Fruit fly (Drosophila melanogaster) whole organism, embryonic: ENCODE data around the gene CG1024.

Experiments used
- CG10543 ChIP-seq: fragments of 200-800 bp; sonication (Bioruptor generic); optimal IDR thresholded peaks from 3 replicates; lab custom pipeline; 2017; ENCODE audit warnings: missing biosample characterization, mild to moderate bottlenecking, missing genetic modification characterization, moderate library complexity
- CG10565 ChIP-seq: fragments of 200-800 bp; sonication (Bioruptor generic); optimal IDR thresholded peaks from 3 replicates; lab custom pipeline; 2016; ENCODE audit warnings: missing biosample characterization, mild to moderate bottlenecking, missing genetic modification characterization
- CG11085 ChIP-seq: fragments of 200-800 bp; sonication (Bioruptor generic); IDR thresholded peaks from 2 replicates; pipeline ENCODE4 v1.3.6; 2022; ENCODE audit warnings: missing biosample characterization, missing genetic modification characterization
- CG12299 ChIP-seq: fragments of 200-800 bp; sonication (Bioruptor generic); optimal IDR thresholded peaks from 2 replicates; lab custom pipeline; 2018; ENCODE audit warnings: missing biosample characterization, mild to moderate bottlenecking, missing genetic modification characterization
- CG15479 ChIP-seq: fragments of 200-800 bp; sonication (Bioruptor generic); optimal IDR thresholded peaks from 3 replicates; lab custom pipeline; 2019; ENCODE audit warnings: missing biosample characterization, mild to moderate bottlenecking, missing genetic modification characterization, moderate library complexity
- CG15514 ChIP-seq: fragments of 200-800 bp; sonication (Bioruptor generic); optimal IDR thresholded peaks from 3 replicates; lab custom pipeline; 2017; ENCODE audit warnings: missing biosample characterization, missing genetic modification characterization, mild to moderate bottlenecking, moderate library complexity, missing genetic modification reagents
- CG17385 ChIP-seq: fragments of 200-800 bp; sonication (Bioruptor generic); optimal IDR thresholded peaks from 3 replicates; lab custom pipeline; 2018; ENCODE audit warnings: missing biosample characterization, mild to moderate bottlenecking, missing genetic modification characterization
- CG3163 ChIP-seq: fragments of 200-800 bp; sonication (Bioruptor generic); optimal IDR thresholded peaks from 3 replicates; lab custom pipeline; 2016; ENCODE audit warnings: missing biosample characterization, missing genetic modification characterization
- CG3726 ChIP-seq: fragments of 200-800 bp; sonication (Bioruptor generic); IDR thresholded peaks from 3 replicates; pipeline ENCODE4, ENCODE4 v1.3.6; 2022; ENCODE audit warnings: missing biosample characterization, missing genetic modification characterization
- CG3847 ChIP-seq: fragments of 200-800 bp; sonication (Bioruptor generic); IDR thresholded peaks from 2 replicates; pipeline ENCODE4 v1.3.6; 2022; ENCODE audit warnings: missing biosample characterization, missing genetic modification characterization
- CG4328 ChIP-seq: fragments of 200-800 bp; sonication (Bioruptor generic); optimal IDR thresholded peaks from 3 replicates; lab custom pipeline; 2017; ENCODE audit warnings: missing biosample characterization, missing genetic modification reagents, missing genetic modification characterization
- CG4820 ChIP-seq: fragments of 200-800 bp; sonication (Bioruptor generic); optimal IDR thresholded peaks from 3 replicates; lab custom pipeline; 2016; ENCODE audit warnings: missing biosample characterization, missing genetic modification characterization
- CG7786 ChIP-seq: fragments of 200-800 bp; sonication (Bioruptor generic); optimal IDR thresholded peaks from 2 replicates; lab custom pipeline; 2016; ENCODE audit warnings: missing biosample characterization, missing genetic modification characterization
- CG7928 ChIP-seq: fragments of 200-800 bp; sonication (Bioruptor generic); optimal IDR thresholded peaks from 2 replicates; lab custom pipeline; 2017; ENCODE audit warnings: missing biosample characterization, mild to moderate bottlenecking, missing genetic modification characterization
- CG8290 ChIP-seq, 3 experiments: fragments of 200-800 bp; sonication (Bioruptor generic); optimal IDR thresholded peaks; 2 replicates each; lab custom pipeline; 2016 to 2019; ENCODE audit warnings: missing biosample characterization in 3 of 3, missing genetic modification characterization in 3 of 3, mild to moderate bottlenecking in 2 of 3, moderate library complexity in 1 of 3
- CG9727 ChIP-seq: fragments of 200-800 bp; sonication (Bioruptor generic); optimal IDR thresholded peaks from 3 replicates; lab custom pipeline; 2017; ENCODE audit warnings: missing biosample characterization, mild to moderate bottlenecking, missing genetic modification characterization
- CG9876 ChIP-seq: fragments of 200-800 bp; sonication (Bioruptor generic); optimal IDR thresholded peaks from 2 replicates; lab custom pipeline; 2016; ENCODE audit warnings: missing biosample characterization, missing genetic modification characterization
- CHES-1-like ChIP-seq: fragments of 200-800 bp; sonication (Bioruptor generic); optimal IDR thresholded peaks from 2 replicates; lab custom pipeline; 2016; ENCODE audit warnings: missing biosample characterization, missing genetic modification characterization
- Ets65A ChIP-seq: fragments of 200-800 bp; sonication (Bioruptor generic); peaks from one replicate; lab custom pipeline; 2016; ENCODE audit warnings: missing biosample characterization, missing genetic modification characterization
- Mrtf ChIP-seq: fragments of 200-800 bp; sonication (Bioruptor generic); IDR thresholded peaks from 3 replicates; pipeline ENCODE4 v1.3.6; 2022; ENCODE audit warnings: missing biosample characterization, missing genetic modification characterization
- NFAT ChIP-seq: fragments of 200-800 bp; sonication (Bioruptor generic); IDR thresholded peaks from 2 replicates; pipeline ENCODE4 v1.3.6; 2022; ENCODE audit warnings: missing biosample characterization, missing genetic modification characterization
- Side ChIP-seq: fragments of 200-800 bp; sonication (Bioruptor generic); optimal IDR thresholded peaks from 2 replicates; lab custom pipeline; 2016; ENCODE audit warnings: missing biosample characterization, missing genetic modification characterization
- Trl ChIP-seq, 3 experiments: fragments of >200 bp in 2 of 3; fragments of 200-800 bp in 1 of 3; sonication (Bioruptor generic) in 1 of 3; optimal IDR thresholded peaks; 2 replicates in 1 of 3; 3 replicates in 2 of 3; lab custom pipeline; 2016 to 2017; ENCODE audit warnings: missing biosample characterization in 1 of 3, missing genetic modification characterization in 1 of 3
- Vsx1 ChIP-seq: fragments of 200-800 bp; sonication (Bioruptor generic); optimal IDR thresholded peaks from 2 replicates; lab custom pipeline; 2017; ENCODE audit warnings: missing biosample characterization, mild to moderate bottlenecking, missing genetic modification characterization, missing genetic modification reagents
- amos ChIP-seq: fragments of 200-800 bp; sonication (Bioruptor generic); IDR thresholded peaks from 2 replicates; pipeline ENCODE4 v1.3.6; 2022; ENCODE audit warnings: missing biosample characterization, missing genetic modification characterization; ENCODE audit not compliant: partially characterized antibody
- br ChIP-seq: fragments of >200 bp; optimal IDR thresholded peaks from 2 replicates; lab custom pipeline; 2017
- cwo ChIP-seq: fragments of 200-800 bp; sonication (Bioruptor generic); optimal IDR thresholded peaks from 3 replicates; lab custom pipeline; 2017; ENCODE audit warnings: missing biosample characterization, missing genetic modification characterization, mild to moderate bottlenecking, moderate library complexity, missing genetic modification reagents
- dati ChIP-seq: fragments of 200-800 bp; sonication (Bioruptor generic); IDR thresholded peaks from 2 replicates; pipeline ENCODE4 v1.3.6; 2022; ENCODE audit warnings: missing biosample characterization, missing genetic modification characterization
- eve ChIP-seq, 2 experiments: fragments of >200 bp; optimal IDR thresholded peaks; 2 replicates each; lab custom pipeline; 2017; ENCODE audit warnings: missing biosample characterization in 2 of 2, missing genetic modification characterization in 2 of 2
- exex ChIP-seq: fragments of 200-800 bp; sonication (Bioruptor generic); optimal IDR thresholded peaks from 4 replicates; lab custom pipeline; 2018; ENCODE audit warnings: missing biosample characterization, mild to moderate bottlenecking, missing genetic modification characterization, moderate library complexity
- ftz-f1 ChIP-seq: fragments of 200-800 bp; sonication (Bioruptor generic); optimal IDR thresholded peaks from 2 replicates; lab custom pipeline; 2016; ENCODE audit warnings: missing biosample characterization, missing genetic modification characterization
- gce ChIP-seq: fragments of 200-800 bp; sonication (Bioruptor generic); IDR thresholded peaks from 3 replicates; pipeline ENCODE4 v1.3.6; 2022; ENCODE audit warnings: missing biosample characterization, missing genetic modification characterization
- h ChIP-seq: fragments of >200 bp; optimal IDR thresholded peaks from 2 replicates; lab custom pipeline; 2017
- inv ChIP-seq: fragments of 200-800 bp; sonication (Bioruptor generic); IDR thresholded peaks from 2 replicates; pipeline ENCODE4 v1.3.6; 2022; ENCODE audit warnings: missing biosample characterization, missing genetic modification characterization; ENCODE audit not compliant: partially characterized antibody
- kah ChIP-seq: fragments of 200-800 bp; sonication (Bioruptor generic); optimal IDR thresholded peaks from 2 replicates; lab custom pipeline; 2018; ENCODE audit warnings: missing biosample characterization, mild to moderate bottlenecking, missing genetic modification characterization
- kay ChIP-seq: fragments of 200-800 bp; sonication (Bioruptor generic); optimal IDR thresholded peaks from 2 replicates; lab custom pipeline; 2016; ENCODE audit warnings: missing biosample characterization, missing genetic modification characterization
- lbe ChIP-seq: fragments of 200-800 bp; sonication (Bioruptor generic); optimal IDR thresholded peaks from 2 replicates; lab custom pipeline; 2016; ENCODE audit warnings: missing biosample characterization, mild to moderate bottlenecking, missing genetic modification characterization
- lmd ChIP-seq: fragments of 200-800 bp; sonication (Bioruptor generic); IDR thresholded peaks from 2 replicates; pipeline ENCODE4 v1.3.6; 2022; ENCODE audit warnings: missing biosample characterization, missing genetic modification characterization
- lola ChIP-seq, 3 experiments: fragments of >200 bp in 2 of 3; fragments of 200-800 bp in 1 of 3; sonication (Bioruptor generic) in 1 of 3; optimal IDR thresholded peaks; 2 replicates each; lab custom pipeline; 2017 to 2019; ENCODE audit warnings: missing biosample characterization in 3 of 3, missing genetic modification characterization in 3 of 3, mild to moderate bottlenecking in 1 of 3, moderate library complexity in 1 of 3
- maf-S ChIP-seq: fragments of 200-800 bp; sonication (Bioruptor generic); optimal IDR thresholded peaks from 2 replicates; lab custom pipeline; 2016; ENCODE audit warnings: missing biosample characterization, missing genetic modification characterization
- onecut ChIP-seq: fragments of 200-800 bp; sonication (Bioruptor generic); IDR thresholded peaks from 2 replicates; pipeline ENCODE4 v1.3.6; 2022; ENCODE audit warnings: missing biosample characterization, missing genetic modification characterization
- pho ChIP-seq: fragments of 200-800 bp; sonication (Bioruptor generic); optimal IDR thresholded peaks from 2 replicates; lab custom pipeline; 2016; ENCODE audit warnings: missing biosample characterization, missing genetic modification characterization
- prd ChIP-seq, 3 experiments: fragments of >200 bp in 2 of 3; fragments of 200-800 bp in 1 of 3; sonication (Bioruptor generic) in 1 of 3; optimal IDR thresholded peaks in 2 of 3; IDR thresholded peaks in 1 of 3; 2 replicates in 2 of 3; 3 replicates in 1 of 3; pipeline versions ENCODE4 v1.3.6 to Lab custom; 2017 to 2022; ENCODE audit warnings: missing biosample characterization in 1 of 3, missing genetic modification characterization in 1 of 3
- sd ChIP-seq: fragments of 200-800 bp; sonication (Bioruptor generic); optimal IDR thresholded peaks from 3 replicates; lab custom pipeline; 2018; ENCODE audit warnings: missing biosample characterization, mild to moderate bottlenecking, missing genetic modification characterization, moderate library complexity
- sens ChIP-seq: fragments of 200-800 bp; sonication (Bioruptor generic); peaks from one replicate; lab custom pipeline; 2016; ENCODE audit warnings: missing biosample characterization, missing genetic modification characterization
- twi ChIP-seq: fragments of 200-800 bp; optimal IDR thresholded peaks from 2 replicates; lab custom pipeline; 2019; ENCODE audit warnings: missing biosample characterization, mild to moderate bottlenecking, missing genetic modification characterization, moderate library complexity
- vfl ChIP-seq: fragments of 200-800 bp; sonication (Bioruptor generic); optimal IDR thresholded peaks from 2 replicates; lab custom pipeline; 2016; ENCODE audit warnings: missing biosample characterization, missing genetic modification characterization

CG1024 gene

DNA sequence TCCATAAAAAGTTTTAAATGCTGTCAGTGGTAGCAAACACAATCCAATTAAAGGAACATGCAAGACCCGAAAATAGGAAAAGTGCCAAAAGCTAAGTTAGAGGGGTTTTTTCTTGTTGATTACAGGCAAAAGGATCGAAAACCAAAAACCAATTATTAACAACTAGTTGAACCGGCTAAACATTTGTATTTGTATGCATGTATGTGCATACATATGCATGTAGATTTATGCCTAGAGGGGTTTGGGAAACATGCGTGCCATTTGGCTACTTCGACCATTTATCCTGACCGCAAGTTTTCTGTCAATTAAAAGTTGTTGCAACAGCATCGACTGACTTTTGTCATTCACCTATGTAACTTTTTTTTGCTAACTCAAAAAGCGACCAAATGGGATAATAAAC, 28.3 kb upstream of the CG1024 start:
- TF ChIP-seq CG3847 (GFP tag; lab: Robert Waterston, UW): no peak
- 0 out of 3 replicates have a peak, but pooled peaks have one; percentile 23 for TF ChIP-seq CG3726 (GFP tag; lab: Robert Waterston, UW)
- no peak for TF ChIP-seq CG7786
- peak; percentile 50 for TF ChIP-seq sens (GFP tag; lab: Kevin White, UChicago)
- TF ChIP-seq Ets65A (GFP tag; lab: Kevin White, UChicago): peak; percentile 69
- TF ChIP-seq, all 482 proteins: peak for 3

DNA sequence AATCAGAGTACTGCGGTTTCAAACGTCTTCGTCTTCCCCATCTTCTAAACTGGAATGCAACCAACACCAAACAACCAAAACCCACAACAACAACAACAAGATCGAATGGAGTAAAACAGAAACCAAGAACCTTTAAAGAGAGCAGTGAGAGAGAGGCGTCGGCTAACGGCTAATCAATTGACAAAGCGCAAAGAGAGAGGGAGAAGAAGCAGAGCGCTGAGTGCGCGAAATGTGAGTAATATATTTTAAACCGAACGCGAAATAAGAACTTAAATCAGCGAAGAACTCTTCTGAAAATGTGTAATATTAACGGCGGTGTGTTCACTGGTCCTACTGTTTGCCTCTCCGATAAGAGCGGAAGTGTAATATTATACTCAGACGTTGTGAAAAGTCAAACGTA, 27.4 kb upstream of the CG1024 start:
- TF ChIP-seq CG17385 (GFP tag; lab: Kevin White, UChicago) (peak; percentile 34), CG10565 (GFP tag; lab: Kevin White, UChicago) (no peak), lola (GFP tag; optimal IDR thresholded peaks at IDR 0.05; lab: Kevin White, UChicago) (no peak), Trl (optimal IDR thresholded peaks at IDR 0.05; lab: Kevin White, UChicago) (peak; percentile 79 to 93), Trl (GFP tag; optimal IDR thresholded peaks at IDR 0.05; lab: Kevin White, UChicago) (no peak), prd (optimal IDR thresholded peaks at IDR 0.05; lab: Kevin White, UChicago) (no peak), prd (GFP tag; IDR thresholded peaks at IDR 0.05; lab: Robert Waterston, UW) (no peak), CG15479 (GFP tag; lab: Kevin White, UChicago) (peak; percentile 3), CG4820 (GFP tag; lab: Kevin White, UChicago) (no peak), eve (GFP tag; optimal IDR thresholded peaks at IDR 0.05; lab: Kevin White, UChicago) (peak in 1 of 2 experiments; percentile 38), vfl (GFP tag; lab: Kevin White, UChicago) (no peak), CG3163 (GFP tag; lab: Kevin White, UChicago) (peak; percentile 11), lbe (GFP tag; lab: Kevin White, UChicago) (no peak), gce (GFP tag; lab: Robert Waterston, UW) (no peak), exex (tag; lab: Kevin White, UChicago) (peak; percentile 4), br (no peak), Mrtf (GFP tag; lab: Robert Waterston, UW) (no peak), onecut (GFP tag; lab: Robert Waterston, UW) (0 out of 2 replicates have a peak, but pooled peaks have one; percentile 27)
- TF ChIP-seq, all 482 proteins: peak for 7

- TF ChIP-seq twi (no peak), CG8290 (GFP tag; optimal IDR thresholded peaks at IDR 0.05; lab: Kevin White, UChicago) (no peak), CG8290 (tag; optimal IDR thresholded peaks at IDR 0.05; lab: Kevin White, UChicago) (peak in 1 of 2 experiments; percentile 72), CG9876 (GFP tag; lab: Kevin White, UChicago) (no peak), dati (GFP tag; lab: Robert Waterston, UW) (no peak), CG10543 (peak; percentile 21), CG15514 (peak; percentile 19), Side (GFP tag; lab: Kevin White, UChicago) (peak; percentile 26), maf-S (GFP tag; lab: Kevin White, UChicago) (peak; percentile 7), h (lab: Kevin White, UChicago) (no peak), kah (GFP tag; lab: Kevin White, UChicago) (no peak), Vsx1 (GFP tag; lab: Kevin White, UChicago) (no peak), amos (GFP tag; lab: Robert Waterston, UW) (no peak), sens (GFP tag; lab: Kevin White, UChicago) (peak; percentile 95), CG11085 (GFP tag; lab: Robert Waterston, UW) (no peak), CG4328 (GFP tag; lab: Kevin White, UChicago) (no peak), CG7928 (peak; percentile 5), CHES-1-like (GFP tag; lab: Kevin White, UChicago) (no peak), sd (tag; lab: Kevin White, UChicago) (peak; percentile 50), CG9727 (GFP tag; lab: Kevin White, UChicago) (no peak), CG12299 (tag; lab: Kevin White, UChicago) (peak; percentile 47), kay (GFP tag; lab: Kevin White, UChicago) (no peak), ftz-f1 (GFP tag; lab: Kevin White, UChicago) (peak; percentile 7), NFAT (GFP tag; lab: Robert Waterston, UW) (no peak), cwo (GFP tag; lab: Kevin White, UChicago) (peak; percentile 59), eve (GFP tag; optimal IDR thresholded peaks at IDR 0.05; lab: Kevin White, UChicago) (peak in 1 of 2 experiments; percentile 80), pho (no peak), inv (GFP tag; lab: Robert Waterston, UW) (no peak), lmd (GFP tag; lab: Robert Waterston, UW) (no peak)
Measured at dm6 chr3R:6406566-6407098, 26.5 kb upstream of the CG1024 start, which contains the start of gene gpp. Gene gpp, plus strand, starts transcription at chr3R:6406855.
